Worm (Caenorhabditis elegans) whole organism, young adult: ENCODE results near the gene sra-39.

Experiments
- F10E7.11 ChIP-seq: sonication (generic microtip); optimal IDR thresholded peaks from 2 replicates; lab custom pipeline; 2017; ENCODE audit warnings: mild to moderate bottlenecking, missing genetic modification characterization, moderate library complexity, missing compliant biosample characterization
- F37B4.10 ChIP-seq: fragments of 200-800 bp; sonication (Bioruptor generic); IDR thresholded peaks from 2 replicates; pipeline ENCODE4 v1.3.6; 2022; ENCODE audit warnings: missing genetic modification characterization, missing compliant biosample characterization
- F55B11.4 ChIP-seq: sonication (generic microtip); optimal IDR thresholded peaks from 2 replicates; lab custom pipeline; 2016; ENCODE audit warnings: missing compliant biosample characterization, missing genetic modification characterization, borderline replicate concordance; ENCODE audit not compliant: insufficient read depth
- K11D2.4 ChIP-seq: fragments of 200-800 bp; sonication (Bioruptor generic); IDR thresholded peaks from 2 replicates; pipeline ENCODE4 v1.3.6; 2022; ENCODE audit warnings: missing genetic modification reagents, missing genetic modification characterization, missing compliant biosample characterization
- T07F8.4 ChIP-seq: sonication (generic microtip); optimal IDR thresholded peaks from 2 replicates; lab custom pipeline; 2016; ENCODE audit warnings: mild to moderate bottlenecking, missing genetic modification characterization, moderate library complexity, missing compliant biosample characterization
- T26A5.8 ChIP-seq: sonication (generic microtip); optimal IDR thresholded peaks from 2 replicates; lab custom pipeline; 2016; ENCODE audit warnings: missing genetic modification characterization, missing compliant biosample characterization
- Y56A3A.18 ChIP-seq: fragments of 200-800 bp; sonication (Bioruptor generic); IDR thresholded peaks from 2 replicates; pipeline ENCODE4 v1.3.6; 2022; ENCODE audit warnings: missing genetic modification reagents, missing genetic modification characterization, missing compliant biosample characterization
- Y79H2A.3 ChIP-seq: fragments of 200-800 bp; sonication (Bioruptor generic); conservative IDR thresholded peaks from 2 replicates; pipeline ENCODE4 v1.3.6; 2022; ENCODE audit warnings: missing genetic modification reagents, missing genetic modification characterization, missing compliant biosample characterization
- Y95B8A.8 ChIP-seq: fragments of 200-800 bp; sonication (Bioruptor generic); IDR thresholded peaks from 2 replicates; pipeline ENCODE4 v1.3.6; 2022; ENCODE audit warnings: missing genetic modification reagents, missing genetic modification characterization, missing compliant biosample characterization
- akir-1 ChIP-seq: fragments of 200-800 bp; sonication (Bioruptor generic); optimal IDR thresholded peaks from 2 replicates; lab custom pipeline; 2018; ENCODE audit warnings: mild to moderate bottlenecking, missing genetic modification characterization, moderate library complexity, missing compliant biosample characterization
- aptf-3 ChIP-seq: fragments of 200-800 bp; sonication (Bioruptor generic); IDR thresholded peaks from 2 replicates; pipeline ENCODE4 v1.3.6; 2022; ENCODE audit warnings: missing genetic modification characterization, missing compliant biosample characterization
- bed-1 ChIP-seq: fragments of 200-800 bp; sonication (Bioruptor generic); IDR thresholded peaks from 2 replicates; pipeline ENCODE4 v1.3.6; 2022; ENCODE audit warnings: missing genetic modification reagents, missing genetic modification characterization, missing compliant biosample characterization
- ccch-3 ChIP-seq: fragments of 200-800 bp; sonication (Bioruptor generic); optimal IDR thresholded peaks from 2 replicates; lab custom pipeline; 2018; ENCODE audit warnings: mild to moderate bottlenecking, missing genetic modification characterization, missing compliant biosample characterization
- cebp-2 ChIP-seq: fragments of 200-800 bp; sonication (Bioruptor generic); IDR thresholded peaks from 2 replicates; pipeline ENCODE4 v1.3.6; 2022; ENCODE audit warnings: missing genetic modification characterization, missing compliant biosample characterization
- ceh-79 ChIP-seq: sonication (generic microtip); optimal IDR thresholded peaks from 2 replicates; lab custom pipeline; 2017; ENCODE audit warnings: mild to moderate bottlenecking, missing genetic modification characterization, missing compliant biosample characterization
- egrh-3 ChIP-seq: fragments of 200-800 bp; sonication (Bioruptor generic); IDR thresholded peaks from 2 replicates; pipeline ENCODE4 v1.3.6; 2022; ENCODE audit warnings: missing genetic modification reagents, missing genetic modification characterization, missing compliant biosample characterization
- fkh-3 ChIP-seq: sonication (generic microtip); optimal IDR thresholded peaks from 2 replicates; lab custom pipeline; 2016; ENCODE audit warnings: mild to moderate bottlenecking, missing genetic modification characterization, missing compliant biosample characterization
- lin-54 ChIP-seq: fragments of 200-800 bp; sonication (Bioruptor generic); optimal IDR thresholded peaks from 2 replicates; lab custom pipeline; 2018; ENCODE audit warnings: mild to moderate bottlenecking, missing genetic modification characterization, missing compliant biosample characterization
- mxl-1 ChIP-seq: sonication (generic microtip); optimal IDR thresholded peaks from 2 replicates; lab custom pipeline; 2016; ENCODE audit warnings: missing genetic modification characterization, missing compliant biosample characterization
- nfyb-1 ChIP-seq: fragments of 200-800 bp; sonication (Bioruptor generic); IDR thresholded peaks from 2 replicates; pipeline ENCODE4 v1.3.6; 2022; ENCODE audit warnings: missing genetic modification reagents, missing genetic modification characterization, missing compliant biosample characterization
- nhr-179 ChIP-seq: sonication (generic microtip); optimal IDR thresholded peaks from 2 replicates; lab custom pipeline; 2016; ENCODE audit warnings: mild to moderate bottlenecking, missing genetic modification characterization, missing compliant biosample characterization
- pbrm-1 ChIP-seq: fragments of 200-800 bp; sonication (Bioruptor generic); IDR thresholded peaks from 2 replicates; pipeline ENCODE4 v1.3.6; 2022; ENCODE audit warnings: missing genetic modification reagents, missing genetic modification characterization, missing compliant biosample characterization
- rcor-1 ChIP-seq: fragments of 200-800 bp; sonication (Bioruptor generic); IDR thresholded peaks from 2 replicates; pipeline ENCODE4 v1.3.6; 2022; ENCODE audit warnings: missing genetic modification reagents, missing genetic modification characterization, missing compliant biosample characterization
- repo-1 ChIP-seq: sonication (generic microtip); optimal IDR thresholded peaks from 2 replicates; lab custom pipeline; 2017; ENCODE audit warnings: mild to moderate bottlenecking, missing genetic modification characterization, missing compliant biosample characterization
- rpc-1 ChIP-seq, 2 experiments: fragments of 150-350 bp in 1 of 2; sonication (generic microtip) in 1 of 2; optimal IDR thresholded peaks; 2 replicates each; lab custom pipeline; 2014 to 2018; ENCODE audit warnings: missing biosample characterization in 1 of 2, missing genetic modification characterization in 1 of 2, missing genetic modification reagents in 1 of 2, missing genotype in 1 of 2
- snpc-1.1 ChIP-seq: sonication (generic microtip); optimal IDR thresholded peaks from 2 replicates; lab custom pipeline; 2017; ENCODE audit warnings: missing genetic modification characterization, mild to moderate bottlenecking, missing compliant biosample characterization, antibody characterized with exemption, moderate library complexity, missing genotype, missing genetic modification reagents; ENCODE audit not compliant: insufficient read depth
- snpc-3.4 ChIP-seq: sonication (generic microtip); optimal IDR thresholded peaks from 2 replicates; lab custom pipeline; 2017; ENCODE audit warnings: missing genetic modification characterization, mild to moderate bottlenecking, missing compliant biosample characterization, antibody characterized with exemption, moderate library complexity, missing genotype, missing genetic modification reagents
- sptf-2 ChIP-seq: fragments of 200-800 bp; sonication (Bioruptor generic); optimal IDR thresholded peaks from 2 replicates; lab custom pipeline; 2018; ENCODE audit warnings: mild to moderate bottlenecking, missing genetic modification characterization, missing compliant biosample characterization
- tbx-9 ChIP-seq: sonication (generic microtip); optimal IDR thresholded peaks from 2 replicates; lab custom pipeline; 2016; ENCODE audit warnings: borderline replicate concordance, missing genetic modification characterization, inconsistent platforms, missing compliant biosample characterization
- tlf-1 ChIP-seq: fragments of 200-800 bp; sonication (Bioruptor generic); optimal IDR thresholded peaks from 2 replicates; lab custom pipeline; 2018; ENCODE audit warnings: mild to moderate bottlenecking, missing genetic modification characterization, missing compliant biosample characterization
- zfh-2 ChIP-seq: fragments of 200-800 bp; sonication (Bioruptor generic); conservative IDR thresholded peaks from 2 replicates; pipeline ENCODE4 v1.3.6; 2022; ENCODE audit warnings: missing genetic modification reagents, missing genetic modification characterization, missing compliant biosample characterization
- ztf-18 ChIP-seq: sonication (generic microtip); optimal IDR thresholded peaks from 2 replicates; lab custom pipeline; 2016; ENCODE audit warnings: missing genotype, mild to moderate bottlenecking, missing genetic modification characterization, missing compliant biosample characterization
- ztf-22 ChIP-seq: fragments of 200-800 bp; sonication (Bioruptor generic); optimal IDR thresholded peaks from 2 replicates; lab custom pipeline; 2018; ENCODE audit warnings: mild to moderate bottlenecking, missing genetic modification characterization, moderate library complexity, missing compliant biosample characterization
- ztf-25 ChIP-seq: fragments of 200-800 bp; sonication (Bioruptor generic); IDR thresholded peaks from 2 replicates; pipeline ENCODE4 v1.3.6; 2022; ENCODE audit warnings: missing genetic modification reagents, missing genetic modification characterization, missing compliant biosample characterization

The sra-39 gene

ce11 chrX:13876860-13877259 lies 26.4 kb downstream of the sra-39 start (continued):
- no peak for TF ChIP-seq akir-1
- TF ChIP-seq, all 124 proteins: peak for 0

- no peak for TF ChIP-seq nfyb-1
- TF ChIP-seq sptf-2: no peak
- TF ChIP-seq akir-1: no peak
- no peak for TF ChIP-seq rcor-1
Observed at ce11 chrX:13875913-13876312, 27.3 kb downstream of the sra-39 start.

- TF ChIP-seq F10E7.11 (tag; lab: Kevin White, UChicago) (no peak), K11D2.4 (GFP tag; lab: Robert Waterston, UW) (no peak), mxl-1 (no peak), ccch-3 (GFP tag; lab: Kevin White, UChicago) (no peak), snpc-1.1 (no peak), ztf-18 (no peak), ztf-22 (GFP tag; lab: Kevin White, UChicago) (no peak), tbx-9 (tag; lab: Kevin White, UChicago) (no peak), tlf-1 (GFP tag; lab: Kevin White, UChicago) (no peak), bed-1 (GFP tag; lab: Robert Waterston, UW) (no peak), egrh-3 (GFP tag; lab: Robert Waterston, UW) (no peak), lin-54 (GFP tag; lab: Kevin White, UChicago) (no peak), snpc-3.4 (tag; lab: Kevin White, UChicago) (no peak), T26A5.8 (tag; lab: Kevin White, UChicago) (no peak)
- TF ChIP-seq, all 124 proteins: peak for 0
Observed at ce11 chrX:13873324-13873933, 29.8 kb downstream of the sra-39 start.

ce11 chrX:13871110-13871509 lies 32.1 kb downstream of the sra-39 start:
- no peak for TF ChIP-seq aptf-3 (GFP tag; lab: Robert Waterston, UW)
- TF ChIP-seq Y56A3A.18: no peak
- TF ChIP-seq Y79H2A.3 (GFP tag; lab: Robert Waterston, UW): no peak
- no peak for TF ChIP-seq pbrm-1 (GFP tag; lab: Robert Waterston, UW)
- TF ChIP-seq cebp-2 (GFP tag; lab: Robert Waterston, UW): no peak
- no peak for TF ChIP-seq Y95B8A.8 (GFP tag; lab: Robert Waterston, UW)
- TF ChIP-seq repo-1 (tag; lab: Kevin White, UChicago): no peak
- no peak for TF ChIP-seq rpc-1 (optimal IDR thresholded peaks at IDR 0.05; lab: Kevin White, UChicago)
- no peak for TF ChIP-seq rpc-1 (tag; optimal IDR thresholded peaks at IDR 0.05; lab: Kevin White, UChicago)
- no peak for TF ChIP-seq ztf-18
- TF ChIP-seq F55B11.4 (tag; lab: Kevin White, UChicago): no peak
- TF ChIP-seq zfh-2 (GFP tag; lab: Robert Waterston, UW): no peak
- TF ChIP-seq ceh-79: no peak
- TF ChIP-seq fkh-3: no peak
- no peak for TF ChIP-seq nhr-179 (tag; lab: Kevin White, UChicago)
- no peak for TF ChIP-seq F37B4.10 (GFP tag; lab: Robert Waterston, UW)
- no peak for TF ChIP-seq T07F8.4
- TF ChIP-seq ztf-25: no peak
- TF ChIP-seq, all 124 proteins: peak for 0
